Worm (Caenorhabditis elegans): Measurements from ENCODE around the gene his-37.

his-37 gene

DNA sequence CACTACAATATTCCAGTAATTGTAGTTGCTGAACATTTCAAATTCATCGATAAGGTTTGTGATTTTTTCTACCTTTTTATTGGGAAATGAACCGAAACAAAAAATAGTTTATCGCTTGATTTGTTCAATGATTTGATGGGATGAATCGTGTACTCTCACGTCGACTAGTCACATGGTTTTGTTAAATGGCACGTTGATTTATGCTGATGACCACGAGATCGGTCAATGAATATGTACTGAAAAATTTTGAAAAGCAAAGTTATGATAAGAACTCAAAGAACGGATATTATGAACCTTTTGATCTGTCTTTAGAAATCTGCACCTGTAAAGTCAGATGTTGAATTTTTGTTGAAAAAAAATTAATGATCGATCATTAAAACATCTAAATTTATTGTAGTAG lies 30.6 kb upstream of the his-37 start (continued):
- TF ChIP-seq egl-27 (tag; optimal IDR thresholded peaks at IDR 0.05) (no peak), nhr-77 (tag; optimal IDR thresholded peaks at IDR 0.05) (no peak), nhr-71 (tag; optimal IDR thresholded peaks at IDR 0.05) (peak; percentile 89), pqm-1 (tag; optimal IDR thresholded peaks at IDR 0.05) (no peak), lin-13 (GFP tag; optimal IDR thresholded peaks at IDR 0.05) (peak; percentile 36), efl-1 (optimal IDR thresholded peaks at IDR 0.05) (peak in 1 of 2 experiments; percentile 21), efl-1 (GFP tag; optimal IDR thresholded peaks at IDR 0.05 in 1 of 2) (peak in 1 of 2 experiments; percentile 90), unc-130 (tag; optimal IDR thresholded peaks at IDR 0.05) (peak; percentile 93), hpl-2 (GFP tag; optimal IDR thresholded peaks at IDR 0.05) (peak; percentile 77), pax-3 (tag; optimal IDR thresholded peaks at IDR 0.05) (no peak), nhr-28 (tag; optimal IDR thresholded peaks at IDR 0.05) (no peak), ceh-8 (GFP tag; optimal IDR thresholded peaks at IDR 0.05) (no peak), lsy-2 (tag; optimal IDR thresholded peaks at IDR 0.05) (peak; percentile 15 to 60), ceh-90 (tag; optimal IDR thresholded peaks at IDR 0.05) (no peak), snu-23 (GFP tag; optimal IDR thresholded peaks at IDR 0.05) (peak; percentile 79), ama-1 (optimal IDR thresholded peaks at IDR 0.05) (peak; percentile 41), nhr-20 (tag; optimal IDR thresholded peaks at IDR 0.05) (peak; percentile 94), vab-15 (tag; optimal IDR thresholded peaks at IDR 0.05) (peak; percentile 23), nhr-47 (tag; optimal IDR thresholded peaks at IDR 0.05) (peak; percentile 69), nhr-237 (tag; optimal IDR thresholded peaks at IDR 0.05) (no peak), ets-5 (GFP tag; IDR thresholded peaks at IDR 0.05) (no peak), lin-15B (tag; optimal IDR thresholded peaks at IDR 0.05) (no peak), F16B12.6 (tag; optimal IDR thresholded peaks at IDR 0.05) (no peak), mab-9 (GFP tag; IDR thresholded peaks at IDR 0.05) (peak; percentile 48; the same call in 1 of the 2 replicates), efl-3 (GFP tag; optimal IDR thresholded peaks at IDR 0.05) (no peak), irx-1 (tag; optimal IDR thresholded peaks at IDR 0.05) (peak; percentile 34), tbx-2 (tag; optimal IDR thresholded peaks at IDR 0.05) (peak; percentile 78), sptf-1 (tag; optimal IDR thresholded peaks at IDR 0.05) (no peak), nhr-12 (tag; optimal IDR thresholded peaks at IDR 0.05) (no peak), ceh-63 (GFP tag; optimal IDR thresholded peaks at IDR 0.05) (no peak), blmp-1 (tag; optimal IDR thresholded peaks at IDR 0.05) (peak; percentile 85), lin-39 (tag; optimal IDR thresholded peaks at IDR 0.05) (no peak), fos-1 (tag; optimal IDR thresholded peaks at IDR 0.05) (no peak), Y116A8C.19 (tag; optimal IDR thresholded peaks at IDR 0.05; ENCODE audit: borderline replicate concordance) (no peak), C04F5.9 (tag; optimal IDR thresholded peaks at IDR 0.05) (no peak), fkh-10 (GFP tag; optimal IDR thresholded peaks at IDR 0.05) (no peak), zip-4 (GFP tag; optimal IDR thresholded peaks at IDR 0.05) (no peak), aha-1 (tag; optimal IDR thresholded peaks at IDR 0.05) (no peak), zag-1 (tag; optimal IDR thresholded peaks at IDR 0.05) (no peak), hlh-4 (tag; optimal IDR thresholded peaks at IDR 0.05) (no peak), unc-62 (GFP tag; optimal IDR thresholded peaks at IDR 0.05) (no peak), ztf-11 (tag; optimal IDR thresholded peaks at IDR 0.05) (no peak), nhr-11 (tag; optimal IDR thresholded peaks at IDR 0.05) (no peak), grh-1 (GFP tag; IDR thresholded peaks at IDR 0.05) (peak; percentile 53; the same call in 1 of the 2 replicates)

DNA sequence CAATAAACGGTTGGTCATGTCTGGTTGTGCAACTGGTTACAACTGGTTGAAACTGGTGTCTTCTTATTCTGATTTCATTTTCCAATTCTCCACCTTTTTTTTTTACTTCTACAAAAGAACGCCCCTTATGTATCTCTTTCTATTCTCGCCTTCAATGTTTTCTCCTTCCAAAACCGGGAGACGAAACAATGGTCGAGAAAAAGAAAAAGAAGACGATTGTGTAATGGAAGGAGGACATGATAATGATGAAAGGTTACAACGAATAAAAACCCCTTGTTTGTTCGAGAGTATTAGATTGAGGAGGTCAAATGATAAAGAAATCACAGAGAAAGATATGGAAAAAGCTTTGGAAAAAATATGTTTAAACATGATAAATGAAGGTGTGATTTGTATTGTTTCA lies 28.1 kb upstream of the his-37 start, which contains the start of gene C50F4.8:
Gene C50F4.8, minus strand, starts transcription at position 28 of the 400 bp plus-strand sequence.
- no peak for TF ChIP-seq lin-39 (tag; optimal IDR thresholded peaks at IDR 0.05)
- TF ChIP-seq blmp-1 (tag; optimal IDR thresholded peaks at IDR 0.05) = peak; percentile 89
- TF ChIP-seq lin-14 (GFP tag; optimal IDR thresholded peaks at IDR 0.05) = peak; percentile 2
- peak; percentile 67 for TF ChIP-seq nhr-85 (tag)
- peak in 1 of 6 experiments; percentile 49 for TF ChIP-seq elt-3 (tag; optimal IDR thresholded peaks at IDR 0.05)
